Worm (Caenorhabditis elegans) whole organism, L3 larva: ENCODE data around the gene kcc-2.

Experiments
- aly-2 ChIP-seq: fragments of 150-350 bp; optimal IDR thresholded peaks from 2 replicates; lab custom pipeline; 2014; ENCODE audit warnings: missing biosample characterization, missing genetic modification characterization
- ama-1 ChIP-seq: fragments of 150-350 bp; optimal IDR thresholded peaks from 2 replicates; lab custom pipeline; 2018
- ceh-9 ChIP-seq: sonication (generic microtip); optimal IDR thresholded peaks from 2 replicates; lab custom pipeline; 2018; ENCODE audit warnings: missing biosample characterization, missing genetic modification characterization
- fkh-2 ChIP-seq: fragments of 150-350 bp; optimal IDR thresholded peaks from 2 replicates; lab custom pipeline; 2014; ENCODE audit warnings: missing biosample characterization, missing genetic modification reagents, missing genetic modification characterization
- jun-1 ChIP-seq: fragments of 150-350 bp; optimal IDR thresholded peaks from 2 replicates; lab custom pipeline; 2014; ENCODE audit warnings: missing biosample characterization, missing genetic modification reagents, missing genetic modification characterization
- nhr-11 ChIP-seq: fragments of 150-350 bp; optimal IDR thresholded peaks from 2 replicates; lab custom pipeline; 2014; ENCODE audit warnings: missing biosample characterization, missing genetic modification characterization
- nhr-23 ChIP-seq: fragments of 150-350 bp; optimal IDR thresholded peaks from 2 replicates; lab custom pipeline; 2014; ENCODE audit warnings: missing biosample characterization, missing genetic modification reagents, missing genetic modification characterization
- nhr-76 ChIP-seq: fragments of 150-350 bp; sonication (generic microtip); optimal IDR thresholded peaks from 5 replicates; lab custom pipeline; 2014; ENCODE audit warnings: missing biosample characterization, missing genetic modification characterization
- pha-4 ChIP-seq: fragments of 150-350 bp; optimal IDR thresholded peaks from 2 replicates; lab custom pipeline; 2014; ENCODE audit warnings: missing biosample characterization, missing genetic modification reagents, missing genetic modification characterization
- sea-2 ChIP-seq: fragments of 150-350 bp; sonication (generic microtip); optimal IDR thresholded peaks from 4 replicates; lab custom pipeline; 2014; ENCODE audit warnings: missing biosample characterization, missing genetic modification reagents, missing genetic modification characterization
- skn-1 ChIP-seq: fragments of 150-350 bp; optimal IDR thresholded peaks from 2 replicates; lab custom pipeline; 2014; ENCODE audit warnings: missing biosample characterization, missing genetic modification characterization
- snpc-4 ChIP-seq: fragments of 150-350 bp; optimal IDR thresholded peaks from 2 replicates; lab custom pipeline; 2014; ENCODE audit warnings: missing biosample characterization, missing genetic modification characterization
- ztf-11 ChIP-seq: fragments of 150-350 bp; optimal IDR thresholded peaks from 2 replicates; lab custom pipeline; 2014; ENCODE audit warnings: missing biosample characterization, missing genetic modification characterization
- ztf-4 ChIP-seq: fragments of 150-350 bp; optimal IDR thresholded peaks from 2 replicates; lab custom pipeline; 2014; ENCODE audit warnings: missing biosample characterization, missing genetic modification characterization

- TF ChIP-seq ceh-9 (tag; lab: Kevin White, UChicago) (no peak), sea-2 (GFP tag; lab: Kevin White, UChicago) (no peak), snpc-4 (no peak), nhr-11 (tag; lab: Kevin White, UChicago) (no peak), ztf-11 (tag; lab: Kevin White, UChicago) (no peak), fkh-2 (no peak), ama-1 (lab: Kevin White, UChicago) (no peak), nhr-23 (tag; lab: Kevin White, UChicago) (no peak), nhr-76 (tag; lab: Kevin White, UChicago) (no peak), aly-2 (tag; lab: Kevin White, UChicago) (no peak), skn-1 (no peak), pha-4 (tag; lab: Kevin White, UChicago) (no peak), jun-1 (tag; lab: Kevin White, UChicago) (no peak), ztf-4 (tag; lab: Kevin White, UChicago) (no peak)
Measured at ce11 chrIV:6047164-6047727, 6.5 kb downstream of the kcc-2 start.
